Fruit fly (Drosophila melanogaster): ENCODE measurements around the gene Set.

Set gene

DNA sequence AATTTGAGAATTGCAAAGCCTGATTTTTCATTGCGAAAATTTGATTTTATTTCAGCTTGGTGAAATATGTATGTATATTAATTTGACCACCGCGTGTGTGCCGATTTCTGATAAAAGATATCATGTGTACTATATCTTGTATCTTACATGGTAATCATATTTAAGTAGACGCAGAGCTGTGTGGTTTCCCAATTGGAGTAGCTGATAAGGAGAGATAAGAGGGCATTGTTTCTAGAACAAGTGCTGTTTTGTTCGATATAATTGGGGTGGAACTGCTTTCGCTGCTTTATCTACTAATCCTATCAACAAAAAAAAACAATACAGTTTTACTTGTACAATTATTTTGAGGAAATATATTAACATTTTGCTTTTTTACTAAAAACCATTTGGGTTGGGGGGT is 16.8 kb upstream of the Set start:
- TF ChIP-seq psq (optimal IDR thresholded peaks at IDR 0.05): no peak
- TF ChIP-seq ttk (optimal IDR thresholded peaks at IDR 0.05): no peak
- TF ChIP-seq h (optimal IDR thresholded peaks at IDR 0.05): no peak
- no peak for TF ChIP-seq insv (optimal IDR thresholded peaks at IDR 0.05)
- TF ChIP-seq Myc (optimal IDR thresholded peaks at IDR 0.05): no peak
- TF ChIP-seq Sin3A (optimal IDR thresholded peaks at IDR 0.05): no peak

DNA sequence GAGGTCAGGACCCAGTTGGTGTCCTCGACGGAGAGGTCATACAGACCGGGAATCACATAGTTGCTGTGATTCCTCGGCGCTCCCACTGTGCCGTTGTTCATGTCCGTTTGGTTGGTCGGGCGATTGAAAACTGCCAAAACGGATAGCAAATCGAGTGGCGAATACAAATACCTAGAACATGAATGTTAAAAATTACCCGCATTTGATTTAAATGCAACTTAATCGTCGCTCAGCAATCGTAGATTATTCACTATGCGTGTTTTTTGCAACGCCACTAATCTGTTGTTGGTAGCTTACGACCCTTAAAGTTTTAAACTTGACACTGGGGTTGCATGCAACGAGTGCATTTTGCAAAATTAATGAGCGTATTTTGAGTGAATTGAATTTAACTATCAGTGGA is 14.3 kb upstream of the Set start, which contains the start of gene Amt:
Gene Amt (minus strand): TSS at position 101 of the 400 bp plus-strand sequence.
- TF ChIP-seq insv (optimal IDR thresholded peaks at IDR 0.05): no peak
- TF ChIP-seq h (optimal IDR thresholded peaks at IDR 0.05): no peak
- no peak for TF ChIP-seq ttk (optimal IDR thresholded peaks at IDR 0.05)
- TF ChIP-seq psq (optimal IDR thresholded peaks at IDR 0.05): no peak
- no peak for TF ChIP-seq Sin3A (optimal IDR thresholded peaks at IDR 0.05)
- TF ChIP-seq Myc (optimal IDR thresholded peaks at IDR 0.05): no peak

DNA sequence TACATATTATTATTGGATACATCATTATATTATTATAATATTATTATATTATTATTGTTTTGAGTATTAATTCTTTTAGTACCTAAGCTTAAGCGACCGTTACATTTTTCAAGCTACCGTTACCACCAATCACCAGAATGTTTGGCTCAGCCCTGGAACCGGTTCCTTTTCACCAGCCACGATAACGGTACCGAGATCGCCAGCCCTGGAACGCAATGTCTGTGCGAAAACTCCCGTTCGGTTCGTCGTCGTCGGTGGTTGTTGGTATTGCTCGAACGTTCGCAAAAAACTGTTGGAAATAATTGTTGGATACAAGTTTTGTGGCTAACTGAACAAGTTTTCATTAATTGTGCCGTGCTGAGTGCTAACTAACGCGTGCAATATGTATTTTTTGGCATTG is 13.6 kb upstream of the Set start, which contains the start of gene CG42404:
Gene CG42404 (plus strand): TSS at position 360 of the 400 bp plus-strand sequence.
- TF ChIP-seq Sin3A (optimal IDR thresholded peaks at IDR 0.05): no peak
- TF ChIP-seq psq (optimal IDR thresholded peaks at IDR 0.05): no peak
- no peak for TF ChIP-seq insv (optimal IDR thresholded peaks at IDR 0.05)
- no peak for TF ChIP-seq Myc (optimal IDR thresholded peaks at IDR 0.05)
- TF ChIP-seq h (optimal IDR thresholded peaks at IDR 0.05): no peak
- no peak for TF ChIP-seq ttk (optimal IDR thresholded peaks at IDR 0.05)

DNA sequence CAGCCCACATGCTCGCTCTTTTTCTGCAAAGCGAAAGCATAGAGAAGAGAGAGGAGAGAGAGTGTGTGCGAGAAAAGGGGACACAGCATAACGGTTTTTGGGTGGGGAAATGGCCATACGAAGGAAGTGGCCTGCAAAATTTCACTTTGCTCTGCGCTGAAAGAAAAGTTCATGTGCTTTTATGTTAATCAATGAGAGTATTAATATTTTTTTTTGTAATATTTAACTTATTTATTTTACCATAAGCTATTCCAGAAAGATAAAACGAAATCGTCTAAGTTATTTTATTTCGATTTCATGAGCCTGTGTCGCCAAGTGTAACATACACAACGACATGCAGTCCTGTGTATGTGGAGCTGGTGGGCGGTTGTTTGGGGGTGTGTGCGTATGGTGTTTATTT is 12.9 kb upstream of the Set start:
- TF ChIP-seq Sin3A (optimal IDR thresholded peaks at IDR 0.05): no peak
- TF ChIP-seq psq (optimal IDR thresholded peaks at IDR 0.05): no peak
- no peak for TF ChIP-seq h (optimal IDR thresholded peaks at IDR 0.05)
- TF ChIP-seq insv (optimal IDR thresholded peaks at IDR 0.05): no peak
- TF ChIP-seq Myc (optimal IDR thresholded peaks at IDR 0.05): no peak
- no peak for TF ChIP-seq ttk (optimal IDR thresholded peaks at IDR 0.05)

DNA sequence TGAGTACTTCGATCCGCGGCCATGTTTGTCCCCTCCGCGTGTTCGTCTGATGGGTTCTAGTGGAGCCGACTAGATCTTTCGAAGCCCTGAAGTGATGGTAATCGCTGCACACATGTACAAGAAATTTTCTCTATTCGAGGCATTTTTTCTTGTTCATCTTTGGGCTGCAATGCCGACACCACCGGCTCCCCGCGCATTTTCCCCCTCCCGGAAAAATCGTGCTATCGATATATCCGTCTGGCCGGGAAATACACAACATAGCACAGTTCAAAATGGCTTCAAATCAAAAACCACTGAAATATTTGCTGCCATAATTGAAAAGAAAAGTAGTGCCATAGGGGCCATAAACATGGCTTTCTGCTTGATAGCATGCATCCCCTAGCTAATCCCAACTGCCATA is 594 bp downstream of the Set start:
- no peak for TF ChIP-seq Sin3A (optimal IDR thresholded peaks at IDR 0.05)
- TF ChIP-seq h (optimal IDR thresholded peaks at IDR 0.05): no peak
- no peak for TF ChIP-seq psq (optimal IDR thresholded peaks at IDR 0.05)
- TF ChIP-seq ttk (optimal IDR thresholded peaks at IDR 0.05): no peak
- TF ChIP-seq insv (optimal IDR thresholded peaks at IDR 0.05): no peak
- TF ChIP-seq Myc (optimal IDR thresholded peaks at IDR 0.05): no peak

DNA sequence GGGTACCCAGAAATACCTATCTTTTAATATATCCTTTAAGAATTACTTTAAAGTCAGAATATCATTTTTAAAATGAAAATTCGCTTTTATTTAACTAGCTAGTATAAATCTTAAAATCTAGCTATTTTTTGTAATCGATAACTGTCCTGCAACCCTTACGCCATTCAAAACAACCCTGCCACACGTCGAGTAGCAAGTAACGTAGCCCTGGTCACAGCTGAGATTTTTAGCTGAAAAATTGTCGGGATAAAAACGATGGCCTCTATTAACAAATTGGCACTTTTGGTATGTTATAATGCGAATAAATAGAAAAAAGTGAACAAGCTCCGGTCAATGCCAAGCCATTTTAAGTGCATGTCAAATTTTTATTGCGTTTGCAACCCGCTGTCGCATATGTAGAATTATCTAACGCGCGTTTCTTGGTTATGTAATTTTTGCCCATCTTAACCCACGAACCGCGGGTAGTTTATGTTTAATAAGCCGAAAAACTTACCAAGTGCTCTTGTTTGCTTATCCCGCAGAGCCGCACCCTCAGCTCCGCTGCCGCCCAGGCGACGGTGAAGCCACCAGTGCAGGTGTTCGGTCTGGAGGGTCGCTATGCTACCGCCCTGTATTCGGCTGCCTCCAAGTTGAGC is 2.2 kb downstream of the Set start, which contains the start of gene ATPsynO:
Gene ATPsynO (plus strand): TSS at position 186 of the 635 bp plus-strand sequence.
- no peak for TF ChIP-seq psq (optimal IDR thresholded peaks at IDR 0.05)
- no peak for TF ChIP-seq h (optimal IDR thresholded peaks at IDR 0.05)
- TF ChIP-seq Myc (optimal IDR thresholded peaks at IDR 0.05): no peak
- no peak for TF ChIP-seq ttk (optimal IDR thresholded peaks at IDR 0.05)
- no peak for TF ChIP-seq insv (optimal IDR thresholded peaks at IDR 0.05)
- no peak for TF ChIP-seq Sin3A (optimal IDR thresholded peaks at IDR 0.05)

DNA sequence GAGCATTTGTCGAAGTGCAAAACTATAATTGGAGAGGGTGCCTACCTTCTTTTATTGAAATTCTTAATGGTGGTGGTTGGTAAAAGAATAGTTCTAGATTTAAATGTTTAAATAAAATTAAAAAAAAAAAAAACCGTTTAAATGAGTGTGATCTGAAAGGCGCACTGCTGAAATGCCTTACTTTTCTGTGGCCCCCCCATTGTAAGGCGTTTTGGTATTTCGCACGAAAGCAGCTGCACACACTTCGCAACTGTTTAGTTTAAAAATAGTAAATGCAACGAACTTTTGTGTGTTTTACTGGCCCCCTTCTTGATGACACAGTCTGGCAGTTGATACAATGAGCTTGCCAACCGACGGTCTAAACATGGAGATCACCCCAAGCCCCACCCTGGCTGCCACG is 5.1 kb downstream of the Set start, which contains the start of the genes CG14864 and Zip88E:
Gene CG14864 (minus strand): TSS at position 113 of the 400 bp plus-strand sequence.
Gene Zip88E (plus strand): TSS at position 237 of the 400 bp plus-strand sequence.
- TF ChIP-seq insv (optimal IDR thresholded peaks at IDR 0.05) (no peak), Sin3A (optimal IDR thresholded peaks at IDR 0.05) (no peak)

DNA sequence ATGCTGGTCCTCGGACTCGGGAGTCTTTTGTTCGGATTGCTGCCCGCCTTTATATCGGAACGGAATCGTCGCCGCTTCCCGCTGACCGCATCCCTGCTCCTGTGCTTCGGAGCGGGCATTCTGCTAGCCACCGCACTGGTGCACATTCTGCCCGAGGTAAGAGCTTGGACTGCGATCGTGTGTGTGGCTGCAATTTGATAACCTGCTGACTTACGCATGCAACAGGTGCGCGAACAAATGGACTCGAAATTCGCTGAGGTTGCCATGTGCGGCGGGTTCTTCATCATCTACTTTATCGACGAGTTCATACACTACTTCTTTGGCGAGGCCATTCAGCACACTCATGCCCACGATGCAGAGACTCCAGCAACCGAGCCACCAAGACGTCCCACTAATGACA is 5.5 kb downstream of the Set start:
- no peak for TF ChIP-seq psq (optimal IDR thresholded peaks at IDR 0.05)
- no peak for TF ChIP-seq Myc (optimal IDR thresholded peaks at IDR 0.05)

DNA sequence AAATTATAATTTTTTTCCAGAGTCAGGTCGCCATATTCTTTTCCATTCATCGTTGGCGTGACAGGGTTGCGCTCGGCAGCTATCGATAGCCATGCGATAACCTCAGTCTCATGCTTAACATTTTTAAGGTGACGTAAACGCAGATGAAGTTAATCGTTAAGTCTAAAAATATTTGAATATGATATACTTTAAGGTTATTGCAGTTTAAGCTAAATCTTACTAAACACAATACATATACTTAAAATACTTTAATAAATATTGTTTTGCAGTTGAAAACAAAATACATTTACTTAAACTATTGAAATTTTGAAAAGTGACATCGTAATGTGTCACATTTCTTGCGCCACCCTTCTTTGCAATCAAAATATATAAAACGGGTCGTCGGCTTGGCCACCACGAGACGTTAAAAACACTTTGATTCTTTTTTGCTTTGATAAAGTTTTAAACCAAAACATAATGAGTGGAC is 11.8 kb downstream of the Set start, which contains the start of the genes Cp190 and CG4338:
Gene Cp190 (minus strand): TSS at position 84 of the 466 bp plus-strand sequence.
Gene CG4338 (plus strand): TSS at position 365 of the 466 bp plus-strand sequence.
- no peak for TF ChIP-seq h (optimal IDR thresholded peaks at IDR 0.05)

DNA sequence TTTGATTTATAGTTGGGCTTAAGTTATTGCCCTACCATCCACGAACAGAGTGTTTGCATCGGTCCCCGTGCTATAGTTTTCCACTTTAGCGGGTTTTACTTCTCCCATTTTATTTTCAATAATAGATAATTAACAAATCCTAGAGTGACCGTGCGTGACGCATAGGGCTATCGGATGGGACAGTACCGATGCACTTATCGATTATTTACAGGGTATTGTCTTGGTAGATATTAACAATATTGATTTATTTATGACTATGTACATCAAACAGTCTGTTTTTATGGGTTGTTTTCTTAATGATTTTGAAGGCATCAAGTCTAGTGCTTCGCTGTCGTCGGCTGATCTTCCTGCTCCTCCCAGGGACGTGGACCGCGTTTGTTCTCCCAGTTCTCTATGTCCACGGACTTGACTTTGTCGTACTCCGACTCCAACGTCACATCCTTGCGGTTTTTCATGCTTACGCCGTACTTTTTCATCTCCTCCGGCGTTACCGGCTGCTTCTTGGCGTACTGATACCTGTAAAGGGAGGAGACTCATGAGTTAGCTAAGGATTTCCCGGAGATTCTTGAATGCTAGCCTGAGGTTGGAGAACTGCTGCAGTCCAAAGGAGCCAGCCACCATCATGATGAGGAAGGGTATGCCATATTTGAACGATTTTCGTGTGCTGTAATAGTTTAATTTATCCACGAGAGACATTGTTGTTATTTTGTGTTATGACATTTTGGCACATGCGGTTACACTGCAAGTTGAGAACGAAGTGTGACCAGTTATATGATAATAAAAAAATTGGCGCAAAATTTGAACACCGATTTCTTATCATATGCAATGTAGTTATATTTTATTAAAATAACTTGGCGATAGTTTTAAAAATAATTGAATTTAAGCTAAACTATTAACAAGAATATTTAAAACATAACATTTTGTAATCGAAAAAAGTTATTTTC is 14.8 kb downstream of the Set start, which contains the start of the genes MRG15 and Tm1:
Gene MRG15 (minus strand): TSS at position 184 of the 944 bp plus-strand sequence.
Gene Tm1 (plus strand): TSS at position 295 of the 944 bp plus-strand sequence.
- TF ChIP-seq ttk (optimal IDR thresholded peaks at IDR 0.05) (no peak), Sin3A (optimal IDR thresholded peaks at IDR 0.05) (no peak), Myc (optimal IDR thresholded peaks at IDR 0.05) (no peak), psq (optimal IDR thresholded peaks at IDR 0.05) (no peak), insv (optimal IDR thresholded peaks at IDR 0.05) (no peak), h (optimal IDR thresholded peaks at IDR 0.05) (no peak)

DNA sequence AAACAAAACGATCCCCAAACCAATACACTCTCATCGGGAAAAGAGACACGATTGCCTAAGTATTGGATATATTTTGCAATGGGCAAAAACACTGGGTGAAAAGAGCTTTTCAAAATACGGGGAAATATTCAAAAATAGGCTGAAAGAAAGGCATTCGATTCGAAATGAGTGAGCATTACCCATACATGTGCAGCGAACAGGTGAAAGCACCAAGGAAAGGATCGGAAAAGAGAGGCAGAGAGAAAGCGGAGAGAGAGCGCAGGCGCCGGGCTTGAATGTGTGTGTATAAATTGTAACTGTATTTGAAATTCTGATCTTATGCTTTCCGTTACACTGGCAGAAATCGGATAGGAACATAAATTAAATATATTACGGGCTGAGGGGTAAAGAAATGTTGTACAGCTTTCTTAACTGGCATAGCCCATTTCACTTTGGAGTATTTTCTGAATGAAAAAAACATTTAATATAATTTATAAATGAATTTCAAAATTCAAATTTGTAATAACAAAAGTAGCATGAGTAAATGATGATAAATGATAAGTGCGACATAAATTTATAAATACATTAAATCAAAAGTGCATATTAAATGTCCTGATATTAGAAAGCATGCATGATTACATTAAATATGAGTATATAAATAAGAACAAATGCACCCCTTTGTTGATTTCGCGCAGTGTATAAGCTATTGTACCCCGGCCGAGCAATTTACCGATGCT is 17.4 kb downstream of the Set start:
- no peak for TF ChIP-seq ttk (optimal IDR thresholded peaks at IDR 0.05)
- no peak for TF ChIP-seq Sin3A (optimal IDR thresholded peaks at IDR 0.05)
- no peak for TF ChIP-seq Myc (optimal IDR thresholded peaks at IDR 0.05)
- TF ChIP-seq insv (optimal IDR thresholded peaks at IDR 0.05): no peak
- no peak for TF ChIP-seq psq (optimal IDR thresholded peaks at IDR 0.05)
- no peak for TF ChIP-seq h (optimal IDR thresholded peaks at IDR 0.05)
